Fruit fly (Drosophila melanogaster) ovary, adult (tissue): ENCODE measurements around the gene Hcf.

ENCODE experiments used
- CG17801 ChIP-seq: fragments of 200-800 bp; optimal IDR thresholded peaks from 2 replicates; lab custom pipeline; 2019; ENCODE audit warnings: missing biosample characterization, mild to moderate bottlenecking, missing genetic modification characterization, moderate library complexity; ENCODE audit not compliant: partially characterized antibody

Gene Hcf

DNA sequence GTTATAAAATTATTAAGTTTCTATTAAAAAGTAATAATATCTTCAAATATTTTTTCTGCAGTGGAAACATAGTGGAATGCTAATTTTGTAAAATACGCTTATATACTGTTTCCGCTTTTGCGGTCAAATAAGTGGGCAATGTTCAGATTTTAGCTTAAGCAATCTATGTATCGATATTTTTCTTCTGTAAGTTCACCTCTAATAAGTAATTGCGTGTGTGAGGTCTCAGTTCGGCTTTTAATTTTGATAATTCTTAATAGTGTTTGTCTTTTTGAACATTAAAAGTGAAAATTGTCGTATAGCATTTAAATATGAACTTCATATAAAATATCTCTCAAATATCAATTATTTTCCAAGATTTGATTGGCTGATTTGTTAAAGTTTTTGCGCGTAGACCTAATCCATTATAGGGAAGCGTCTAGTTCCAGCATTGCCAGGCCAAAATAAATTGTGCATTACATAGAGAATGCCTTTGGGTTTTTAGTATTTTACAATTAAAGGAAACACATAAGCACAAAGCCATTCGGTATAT, at the start of gene Hcf:
TSS of gene Hcf (plus strand) at position 180 of the 532 bp plus-strand sequence.
- TF ChIP-seq CG17801 (GFP tag; lab: Kevin White, UChicago), result peak; percentile 52

DNA sequence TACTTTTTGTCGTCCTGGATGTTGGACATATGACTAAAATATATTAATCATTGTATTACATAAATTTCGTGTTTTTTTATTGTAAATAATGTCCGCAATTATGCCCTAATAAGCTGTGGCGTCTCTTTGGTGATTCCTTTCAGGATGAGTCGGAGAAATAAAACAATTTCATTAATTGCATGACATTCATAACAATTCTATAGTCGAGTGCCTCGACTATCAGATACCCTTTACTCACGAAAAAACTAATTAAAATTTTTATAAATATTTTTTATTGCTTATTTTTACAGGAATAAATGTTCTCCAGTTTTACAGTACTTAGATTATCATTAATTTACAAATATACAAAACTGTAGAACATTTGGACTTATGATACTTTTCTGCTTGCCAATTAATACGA, 49.1 kb upstream of the Hcf start:
- TF ChIP-seq CG17801 (GFP tag; lab: Kevin White, UChicago), result no peak

DNA sequence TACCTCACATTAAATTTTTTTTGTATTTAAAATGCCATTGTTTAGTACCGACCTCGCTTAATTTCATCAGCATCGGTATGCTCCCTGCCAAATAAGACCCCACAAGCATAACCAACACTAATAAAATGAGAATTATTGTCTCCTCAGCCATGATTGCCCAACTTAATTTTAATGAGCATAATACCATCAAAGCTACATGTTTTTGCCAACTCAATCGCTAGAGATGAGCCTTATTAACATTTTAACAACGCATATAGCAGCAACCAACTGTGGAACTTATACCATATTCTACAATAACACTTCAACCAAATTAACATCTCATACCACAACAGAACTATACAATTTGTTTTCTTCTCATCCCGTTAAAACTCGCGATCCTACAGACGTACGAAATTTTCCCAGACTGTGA, 46.0 kb upstream of the Hcf start, which contains the start of gene Zip102B:
TSS of gene Zip102B (minus strand) at position 392 of the 409 bp plus-strand sequence.
- peak; percentile 47 for TF ChIP-seq CG17801 (GFP tag; lab: Kevin White, UChicago)

DNA sequence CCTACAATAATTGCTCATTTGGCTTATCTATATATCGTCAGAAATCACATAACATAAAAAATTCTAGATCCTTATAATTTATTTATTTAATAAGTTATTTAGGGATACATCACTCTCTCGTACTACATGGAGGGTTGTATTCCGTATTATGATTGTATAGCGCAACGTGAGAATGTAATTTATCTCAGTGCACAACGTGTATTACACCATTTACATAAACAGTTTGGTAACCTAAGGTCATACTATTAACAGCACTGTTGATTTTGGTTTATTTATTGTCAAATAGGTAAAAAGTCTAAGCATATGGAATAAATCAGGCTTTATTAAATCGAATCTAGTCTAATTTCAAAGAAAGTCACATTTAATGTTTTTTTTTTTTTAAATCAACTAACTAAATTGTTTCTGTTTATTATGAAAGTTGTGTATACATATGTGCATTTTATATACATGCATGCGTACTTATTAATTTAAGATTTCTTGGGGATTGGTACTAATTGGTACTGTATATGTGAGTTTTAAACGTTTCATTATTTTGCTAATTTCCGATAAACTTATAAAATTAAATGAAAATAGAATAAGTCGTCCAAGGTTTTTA, 45.0 kb upstream of the Hcf start, which contains the start of gene Rnf11:
TSS of gene Rnf11 (plus strand) at position 252 of the 595 bp plus-strand sequence.
- TF ChIP-seq CG17801 (GFP tag; lab: Kevin White, UChicago), result no peak

DNA sequence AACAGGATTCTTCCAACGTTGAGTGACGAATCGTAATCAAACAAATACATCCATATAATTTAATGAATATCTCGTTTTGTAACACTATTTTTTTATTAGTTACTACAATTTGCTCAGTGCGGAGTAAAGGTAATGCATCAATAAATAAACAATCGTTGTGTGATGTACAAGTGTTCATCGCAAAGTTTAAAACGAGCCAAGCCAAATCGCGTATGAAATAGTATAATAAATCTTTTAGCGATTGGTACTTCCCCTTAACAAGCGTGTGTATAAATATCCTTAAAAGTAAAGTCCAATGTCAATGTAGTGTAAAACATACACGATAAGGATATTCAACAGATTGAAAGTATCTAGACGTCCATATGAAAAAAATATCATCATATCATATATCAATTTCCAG, 44.4 kb upstream of the Hcf start:
- no peak for TF ChIP-seq CG17801 (GFP tag; lab: Kevin White, UChicago)

DNA sequence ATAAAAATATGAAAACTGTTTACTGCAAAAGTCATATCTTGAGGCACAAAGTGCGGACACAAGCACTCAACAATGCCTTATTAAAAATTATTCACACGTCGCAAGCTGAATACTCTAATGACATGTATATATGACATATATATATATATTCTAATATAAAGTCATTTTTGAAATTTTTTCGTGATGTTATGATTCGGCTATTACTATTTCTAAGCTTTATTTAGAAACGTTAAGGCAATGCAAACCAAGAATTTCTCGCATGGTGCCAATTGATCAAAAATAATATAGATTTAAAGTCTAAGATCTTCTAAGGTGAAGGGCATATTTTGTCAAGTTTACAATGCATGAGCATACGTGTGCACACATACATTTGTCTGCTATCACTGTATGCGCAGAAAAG, 40.9 kb upstream of the Hcf start:
- TF ChIP-seq CG17801 (GFP tag; lab: Kevin White, UChicago), result no peak

DNA sequence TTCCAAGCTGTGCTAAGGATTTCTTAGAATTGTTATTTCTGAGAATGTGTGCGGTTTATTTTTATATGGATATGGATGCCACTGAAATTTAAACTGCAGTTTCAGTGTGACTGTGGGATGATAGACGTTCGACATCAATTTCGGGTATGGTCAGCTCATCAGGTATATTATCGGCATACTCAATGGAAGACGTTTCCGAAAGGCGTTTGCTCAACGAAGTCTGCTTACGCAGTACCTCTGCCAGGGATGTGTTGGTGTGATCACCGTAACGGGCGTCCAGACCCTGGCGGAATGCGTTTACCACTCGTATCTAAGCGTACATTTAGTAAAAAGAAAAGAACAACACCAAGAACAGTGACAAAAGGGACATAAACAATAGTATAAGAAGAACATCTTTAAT, 30.6 kb upstream of the Hcf start:
- no peak for TF ChIP-seq CG17801 (GFP tag; lab: Kevin White, UChicago)

DNA sequence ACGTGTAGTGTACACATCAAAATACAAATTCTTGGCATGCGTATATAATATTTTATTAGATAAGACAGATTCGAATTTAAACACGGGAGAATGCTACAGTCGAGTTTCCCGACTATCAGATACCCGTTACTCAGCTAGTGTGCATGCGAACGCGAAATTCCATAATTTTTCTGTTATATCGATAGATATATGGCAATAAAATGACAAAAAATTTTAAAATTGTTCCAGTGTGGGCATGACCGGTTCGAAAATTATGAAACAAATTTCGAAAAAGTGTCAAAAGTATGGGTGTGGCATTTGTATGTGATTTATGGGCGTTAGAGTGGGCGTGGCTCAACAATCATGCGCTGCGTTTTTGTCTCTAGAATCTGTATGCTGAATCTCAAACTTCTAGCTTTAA, 27.5 kb upstream of the Hcf start:
- TF ChIP-seq CG17801 (GFP tag; lab: Kevin White, UChicago), result no peak

DNA sequence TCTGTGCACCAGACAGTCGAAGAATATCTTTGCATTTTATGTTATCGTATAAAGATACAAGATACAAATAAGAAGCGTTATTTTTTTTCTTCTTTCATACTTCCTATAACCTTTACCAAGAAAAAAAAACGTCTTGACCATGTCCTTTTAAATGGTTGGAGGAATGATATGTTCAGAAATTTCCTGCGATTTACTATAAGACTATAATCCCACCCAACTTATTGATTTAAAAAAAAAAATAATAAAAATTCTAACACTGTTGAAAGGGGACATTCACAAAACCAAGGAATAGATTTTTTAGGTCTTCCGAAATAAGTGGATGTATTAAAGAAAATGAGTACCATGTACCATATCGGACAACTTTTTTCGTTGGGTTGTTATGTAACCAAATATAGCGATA, 23.7 kb upstream of the Hcf start:
- TF ChIP-seq CG17801 (GFP tag; lab: Kevin White, UChicago), result no peak

DNA sequence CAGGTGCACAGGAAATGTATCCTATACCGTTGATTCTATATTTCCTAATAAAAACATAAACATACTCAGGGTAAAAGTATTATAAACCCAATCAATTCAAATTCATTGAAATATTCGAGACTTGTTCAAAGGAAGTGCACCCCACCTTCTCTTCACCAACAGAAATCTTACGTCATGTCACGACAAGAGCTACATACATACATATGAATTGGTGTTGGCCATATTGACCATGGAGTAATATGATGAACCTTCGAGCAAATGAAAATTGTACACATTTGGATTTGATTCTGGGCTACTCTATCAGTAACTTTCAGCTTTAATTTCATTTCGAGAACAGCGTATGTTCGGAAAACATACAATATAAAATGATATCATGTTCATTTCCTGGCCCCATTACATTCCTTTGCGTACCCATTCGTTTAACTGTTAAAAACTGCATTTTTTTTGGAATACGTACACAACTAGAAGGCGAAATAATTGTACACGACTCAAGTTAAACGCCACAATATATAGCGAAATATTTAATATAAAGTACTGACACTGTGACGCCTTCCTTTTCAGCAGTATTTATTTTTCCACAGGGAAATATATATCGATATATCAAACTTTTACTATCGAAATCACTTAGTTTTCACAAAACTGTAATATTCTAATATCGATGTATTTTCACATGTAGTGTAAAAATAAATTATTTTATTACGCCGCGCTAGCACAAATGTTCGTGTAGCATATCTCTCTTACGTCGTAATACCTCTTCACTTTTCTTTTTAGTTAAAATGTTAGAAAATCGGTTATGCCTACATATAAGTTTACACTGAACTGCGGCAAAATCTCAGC, 1.4 kb upstream of the Hcf start, which contains the start of gene PMCA:
TSS of gene PMCA (minus strand) at position 825 of the 837 bp plus-strand sequence.
- no peak for TF ChIP-seq CG17801 (GFP tag; lab: Kevin White, UChicago)

DNA sequence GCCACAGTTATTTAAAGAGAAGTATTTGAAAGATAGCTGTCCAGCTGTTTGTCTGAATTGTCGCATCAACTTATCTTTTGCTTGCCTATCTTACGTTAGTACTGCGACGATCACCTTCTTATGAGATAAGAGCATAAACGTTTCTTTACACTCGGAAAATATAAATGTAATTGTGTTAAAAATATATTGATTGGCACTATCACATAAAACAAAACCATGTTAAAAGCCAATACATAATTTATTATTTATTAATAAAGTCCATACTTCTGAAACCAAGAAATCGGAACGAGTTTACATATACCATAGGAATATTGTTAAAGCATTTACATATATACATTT, 839 bp upstream of the Hcf start:
- no peak for TF ChIP-seq CG17801 (GFP tag; lab: Kevin White, UChicago)

DNA sequence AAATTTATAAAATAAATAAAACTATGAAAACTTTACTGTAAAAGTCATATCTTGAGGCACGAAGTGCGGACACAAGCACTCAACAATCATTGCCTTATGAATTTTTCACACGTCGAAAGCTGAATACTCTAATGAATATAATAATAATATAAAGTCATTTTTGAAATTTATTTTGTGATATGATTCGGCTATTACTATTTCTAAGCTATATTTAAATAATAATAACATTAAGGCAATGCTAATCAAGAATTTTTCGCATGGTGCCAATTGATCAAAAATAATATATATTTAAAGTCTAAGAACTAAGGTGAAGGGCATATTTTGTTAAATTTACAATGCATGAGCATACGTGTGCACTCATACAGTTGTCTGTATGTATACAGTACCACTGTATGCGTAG, 14.5 kb downstream of the Hcf start:
- TF ChIP-seq CG17801 (GFP tag; lab: Kevin White, UChicago), result peak; percentile 16

DNA sequence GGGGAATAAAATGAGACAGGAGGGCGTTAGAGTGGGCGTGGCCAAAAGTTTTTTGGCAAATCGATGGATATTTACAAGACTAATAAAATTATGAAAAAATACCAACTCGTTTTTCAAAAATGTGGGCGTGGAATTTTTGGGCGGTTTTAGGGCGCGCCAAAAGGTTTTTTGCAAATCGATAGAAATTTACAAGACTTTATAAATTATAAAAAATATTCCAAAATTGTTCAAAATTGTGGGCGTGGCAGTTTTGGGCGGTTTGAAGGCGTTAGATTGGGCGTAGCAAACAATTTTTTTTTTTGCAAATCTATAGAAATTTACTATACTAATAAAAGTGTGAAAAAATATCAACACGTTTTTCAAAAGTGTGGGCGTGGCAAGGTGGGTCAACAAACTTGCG, 19.4 kb downstream of the Hcf start:
- no peak for TF ChIP-seq CG17801 (GFP tag; lab: Kevin White, UChicago)

DNA sequence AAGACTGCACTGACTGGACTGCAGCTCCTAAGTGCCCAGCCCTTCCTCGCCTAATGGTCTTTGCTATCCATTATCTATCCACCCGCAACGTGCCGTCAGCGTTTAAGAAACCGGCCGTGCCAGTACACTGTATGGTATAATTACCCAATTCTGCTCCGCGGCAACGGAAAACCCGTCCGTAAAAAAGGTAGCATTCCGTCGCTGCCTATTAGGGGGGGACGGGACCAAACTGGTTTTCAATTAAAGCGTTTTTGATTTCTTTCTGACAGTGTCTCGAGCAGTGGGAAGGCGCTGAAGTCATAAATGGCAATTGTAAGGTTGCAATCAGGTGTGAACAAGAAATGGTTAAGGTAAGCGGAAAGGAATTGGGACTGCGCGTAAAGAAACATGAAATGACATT, 20.7 kb downstream of the Hcf start:
- TF ChIP-seq CG17801 (GFP tag; lab: Kevin White, UChicago), result no peak

DNA sequence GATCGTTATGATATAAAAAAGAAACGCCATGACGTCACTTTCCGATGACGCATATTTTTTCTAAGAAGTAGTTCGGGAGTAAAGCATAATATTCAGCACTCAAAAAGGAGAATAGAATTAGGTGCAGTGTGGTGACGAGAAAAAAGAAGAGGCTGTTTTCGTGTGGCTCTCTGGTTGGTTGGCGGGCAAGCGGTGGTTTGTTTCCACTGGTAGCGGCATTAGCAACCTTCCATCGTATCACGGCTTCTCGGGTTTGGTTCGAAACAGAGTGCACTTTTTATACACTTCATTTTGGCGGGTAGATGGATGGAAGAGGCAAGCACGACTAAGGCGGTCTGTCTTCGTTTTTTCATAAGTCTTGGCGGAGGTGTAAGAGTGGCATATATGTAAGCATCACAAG, 24.8 kb downstream of the Hcf start:
- no peak for TF ChIP-seq CG17801 (GFP tag; lab: Kevin White, UChicago)
